Worm (Caenorhabditis elegans) whole organism, L2 larva: Measurements from ENCODE around the gene F46B6.13.

ENCODE experiments used
- F13H6.1 ChIP-seq: sonication (generic microtip); optimal IDR thresholded peaks from 2 replicates; lab custom pipeline; 2016; ENCODE audit warnings: missing genetic modification characterization, missing compliant biosample characterization
- alr-1 ChIP-seq: fragments of 150-350 bp; optimal IDR thresholded peaks from 2 replicates; lab custom pipeline; 2014; ENCODE audit warnings: missing biosample characterization, missing genetic modification characterization
- egl-27 ChIP-seq: sonication (generic microtip); optimal IDR thresholded peaks from 3 replicates; lab custom pipeline; 2017; ENCODE audit warnings: missing biosample characterization, missing genetic modification reagents, missing genetic modification characterization
- elt-1 ChIP-seq: fragments of 150-350 bp; optimal IDR thresholded peaks from 2 replicates; lab custom pipeline; 2014; ENCODE audit warnings: missing biosample characterization, missing genetic modification characterization
- lin-11 ChIP-seq: fragments of 150-350 bp; sonication (generic microtip); optimal IDR thresholded peaks from 2 replicates; lab custom pipeline; 2014; ENCODE audit warnings: missing biosample characterization, missing genetic modification characterization, inconsistent platforms, mixed read lengths
- nhr-237 ChIP-seq: fragments of 150-350 bp; optimal IDR thresholded peaks from 2 replicates; lab custom pipeline; 2014; ENCODE audit warnings: missing biosample characterization, missing genetic modification characterization
- nhr-6 ChIP-seq: fragments of 150-350 bp; optimal IDR thresholded peaks from 2 replicates; lab custom pipeline; 2014; ENCODE audit warnings: missing biosample characterization, missing genetic modification characterization
- sem-4 ChIP-seq: fragments of 150-350 bp; optimal IDR thresholded peaks from 2 replicates; lab custom pipeline; 2014; ENCODE audit warnings: missing biosample characterization, missing genetic modification reagents, missing genetic modification characterization
- unc-62 ChIP-seq: fragments of 150-350 bp; optimal IDR thresholded peaks from 2 replicates; lab custom pipeline; 2014; ENCODE audit warnings: missing biosample characterization, missing genetic modification reagents, missing genetic modification characterization
- ztf-11 ChIP-seq: sonication (generic microtip); optimal IDR thresholded peaks from 2 replicates; lab custom pipeline; 2017; ENCODE audit warnings: missing biosample characterization, missing genetic modification characterization
- ztf-4 ChIP-seq: fragments of 150-350 bp; optimal IDR thresholded peaks from 2 replicates; lab custom pipeline; 2014; ENCODE audit warnings: missing biosample characterization, missing genetic modification characterization

DNA sequence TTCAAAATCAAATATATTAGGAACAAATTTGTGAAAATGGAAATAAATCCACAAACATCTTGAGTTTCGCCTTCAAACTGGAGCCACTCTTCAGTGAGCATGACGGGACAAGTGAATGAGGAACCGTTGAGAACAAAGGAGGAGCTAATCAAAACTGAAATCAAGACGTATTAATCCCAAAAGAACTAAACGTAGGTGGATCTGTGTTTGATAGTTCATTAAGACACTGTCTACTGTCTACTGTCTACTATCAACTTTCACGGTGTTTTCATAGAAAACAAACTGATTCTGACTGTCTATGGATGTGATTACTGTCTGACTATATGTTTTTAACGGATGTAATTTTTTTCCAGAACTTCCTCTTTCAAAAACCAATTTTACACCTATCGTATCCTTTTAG is 22.7 kb upstream of the F46B6.13 start, which contains the start of gene str-193:
- TF ChIP-seq ztf-4, result no peak
- no peak for TF ChIP-seq alr-1 (tag; lab: Kevin White, UChicago)
- no peak for TF ChIP-seq ztf-11 (tag; lab: Kevin White, UChicago)
- no peak for TF ChIP-seq elt-1 (tag; lab: Kevin White, UChicago)
- TF ChIP-seq unc-62 (GFP tag; lab: Kevin White, UChicago), result no peak
- no peak for TF ChIP-seq sem-4
- no peak for TF ChIP-seq F13H6.1 (tag; lab: Kevin White, UChicago)
- TF ChIP-seq nhr-237 (tag; lab: Kevin White, UChicago), result no peak
- TF ChIP-seq nhr-6, result no peak
- TF ChIP-seq lin-11 (tag; lab: Kevin White, UChicago), result no peak
- TF ChIP-seq egl-27 (tag; lab: Kevin White, UChicago), result no peak
